Worm (Caenorhabditis elegans): ENCODE data around the gene cisd-1.

Gene cisd-1

DNA sequence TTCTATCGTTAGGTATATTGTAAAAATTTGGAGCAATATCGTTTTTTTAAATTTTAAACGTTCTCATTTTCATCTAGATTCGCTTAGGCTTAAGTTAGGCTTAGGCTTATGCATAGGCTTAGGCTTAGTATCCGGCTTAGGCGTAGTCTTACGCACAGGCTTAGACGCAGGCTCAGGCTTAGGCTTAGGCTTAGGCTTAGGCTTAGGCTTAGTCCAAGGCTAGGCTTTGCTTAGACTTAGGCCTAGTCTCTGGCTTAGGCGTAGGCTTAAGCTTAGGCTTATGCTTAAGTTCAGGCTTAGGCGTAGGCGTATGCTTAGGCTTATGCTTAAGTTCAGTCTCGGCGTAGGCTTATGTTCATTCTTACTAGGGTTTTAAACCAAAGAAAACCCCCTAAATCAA is 34.3 kb upstream of the cisd-1 start:
- no peak for TF ChIP-seq unc-39 (tag; optimal IDR thresholded peaks at IDR 0.05)
- TF ChIP-seq ceh-39 (tag; optimal IDR thresholded peaks at IDR 0.05) = no peak
- no peak for TF ChIP-seq mep-1 (tag; optimal IDR thresholded peaks at IDR 0.05)
- TF ChIP-seq ham-2 (GFP tag; optimal IDR thresholded peaks at IDR 0.05) = peak; percentile 23
- peak; percentile 23 for TF ChIP-seq sptf-1 (tag; optimal IDR thresholded peaks at IDR 0.05)
- no peak for TF ChIP-seq M03D4.4 (tag; optimal IDR thresholded peaks at IDR 0.05)
- TF ChIP-seq blmp-1 (tag; optimal IDR thresholded peaks at IDR 0.05) = no peak
- TF ChIP-seq ztf-11 (tag; optimal IDR thresholded peaks at IDR 0.05) = no peak
- TF ChIP-seq elt-3 (tag; optimal IDR thresholded peaks at IDR 0.05) = no peak

DNA sequence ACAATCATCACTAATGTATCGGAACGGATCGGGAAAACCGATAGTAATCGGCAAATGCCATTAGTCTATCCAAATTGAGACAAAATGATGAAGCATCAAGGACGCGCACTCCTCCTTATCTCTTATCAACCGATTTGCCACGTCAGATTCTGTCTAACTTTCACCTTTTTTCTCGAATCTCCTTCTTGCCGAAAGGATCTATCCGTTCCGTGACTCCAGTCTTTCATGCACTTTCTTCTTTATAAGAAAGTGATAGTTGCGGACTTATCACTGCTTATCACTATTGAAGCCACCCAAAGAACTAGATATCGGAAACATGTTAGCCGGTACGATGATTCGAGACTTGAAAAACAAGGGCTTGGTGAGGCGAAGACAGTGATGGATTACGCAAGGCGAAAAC is 32.5 kb upstream of the cisd-1 start:
- TF ChIP-seq nhr-76 (tag; optimal IDR thresholded peaks at IDR 0.05) (no peak), ham-2 (GFP tag; optimal IDR thresholded peaks at IDR 0.05) (peak; percentile 59), ceh-39 (tag; optimal IDR thresholded peaks at IDR 0.05) (no peak), mep-1 (tag; optimal IDR thresholded peaks at IDR 0.05) (no peak), sem-2 (GFP tag; optimal IDR thresholded peaks at IDR 0.05) (no peak), unc-39 (tag; optimal IDR thresholded peaks at IDR 0.05) (no peak), elt-1 (tag; optimal IDR thresholded peaks at IDR 0.05; ENCODE audit: borderline replicate concordance, insufficient read depth) (peak; percentile 35), pha-4 (tag; optimal IDR thresholded peaks at IDR 0.05) (no peak), ztf-11 (tag; optimal IDR thresholded peaks at IDR 0.05) (no peak), tbx-8 (GFP tag; optimal IDR thresholded peaks at IDR 0.05) (no peak), lin-13 (tag; optimal IDR thresholded peaks at IDR 0.05) (no peak), blmp-1 (tag; optimal IDR thresholded peaks at IDR 0.05) (peak; percentile 91), snpc-4 (tag; optimal IDR thresholded peaks at IDR 0.05) (no peak), elt-3 (tag; optimal IDR thresholded peaks at IDR 0.05) (peak; percentile 93), nhr-12 (tag; optimal IDR thresholded peaks at IDR 0.05) (no peak), ceh-83 (GFP tag; optimal IDR thresholded peaks at IDR 0.05) (no peak), bed-3 (GFP tag; optimal IDR thresholded peaks at IDR 0.05) (no peak), unc-62 (GFP tag; optimal IDR thresholded peaks at IDR 0.05) (no peak)

DNA sequence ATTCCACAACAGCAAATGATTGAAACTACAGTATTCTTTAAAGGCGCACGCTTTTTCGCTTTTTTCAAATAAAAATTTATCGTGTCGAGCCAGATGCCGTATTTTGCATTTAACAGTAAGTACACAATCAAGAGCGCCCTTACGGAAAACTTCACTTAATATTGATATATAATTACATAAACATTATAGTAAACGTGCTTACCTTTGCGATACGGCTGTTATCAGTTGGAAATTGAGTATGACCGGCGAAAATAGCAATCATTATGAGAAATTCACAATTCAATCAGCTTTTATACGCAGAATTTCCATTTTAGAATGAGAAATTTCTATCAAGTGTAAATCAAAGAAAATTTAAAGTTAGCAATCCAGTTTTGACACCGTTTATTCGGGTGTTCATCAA is 30.8 kb upstream of the cisd-1 start, which contains the start of gene B0334.20:
TSS of gene B0334.20 (minus strand) at position 262 of the 400 bp plus-strand sequence.
- no peak for TF ChIP-seq tbx-8 (GFP tag; optimal IDR thresholded peaks at IDR 0.05)
- no peak for TF ChIP-seq flh-1 (GFP tag; optimal IDR thresholded peaks at IDR 0.05)
- no peak for TF ChIP-seq sem-2 (GFP tag; optimal IDR thresholded peaks at IDR 0.05)
- TF ChIP-seq blmp-1 (tag; optimal IDR thresholded peaks at IDR 0.05) = no peak
- no peak for TF ChIP-seq ceh-39 (tag; optimal IDR thresholded peaks at IDR 0.05)
- no peak for TF ChIP-seq sptf-1 (tag; optimal IDR thresholded peaks at IDR 0.05)
- no peak for TF ChIP-seq lin-32 (GFP tag; optimal IDR thresholded peaks at IDR 0.05)
- no peak for TF ChIP-seq elt-3 (tag; optimal IDR thresholded peaks at IDR 0.05)
- no peak for TF ChIP-seq pha-4 (tag; optimal IDR thresholded peaks at IDR 0.05)
- TF ChIP-seq snpc-4 (tag; optimal IDR thresholded peaks at IDR 0.05) = no peak
- no peak for TF ChIP-seq ham-2 (GFP tag; optimal IDR thresholded peaks at IDR 0.05)
- TF ChIP-seq drap-1 (GFP tag; optimal IDR thresholded peaks at IDR 0.05) = no peak
- TF ChIP-seq nhr-2 (tag; optimal IDR thresholded peaks at IDR 0.05) = no peak
- TF ChIP-seq mab-5 (tag; optimal IDR thresholded peaks at IDR 0.05) = no peak
- TF ChIP-seq ces-1 (GFP tag; optimal IDR thresholded peaks at IDR 0.05) = no peak
- no peak for TF ChIP-seq hlh-1 (tag; optimal IDR thresholded peaks at IDR 0.05)
- TF ChIP-seq ceh-43 (GFP tag; optimal IDR thresholded peaks at IDR 0.05) = no peak
- TF ChIP-seq ztf-11 (tag; optimal IDR thresholded peaks at IDR 0.05) = no peak
- no peak for TF ChIP-seq elt-1 (tag; optimal IDR thresholded peaks at IDR 0.05; ENCODE audit: borderline replicate concordance, insufficient read depth)
- TF ChIP-seq zip-8 (tag; optimal IDR thresholded peaks at IDR 0.05) = no peak

DNA sequence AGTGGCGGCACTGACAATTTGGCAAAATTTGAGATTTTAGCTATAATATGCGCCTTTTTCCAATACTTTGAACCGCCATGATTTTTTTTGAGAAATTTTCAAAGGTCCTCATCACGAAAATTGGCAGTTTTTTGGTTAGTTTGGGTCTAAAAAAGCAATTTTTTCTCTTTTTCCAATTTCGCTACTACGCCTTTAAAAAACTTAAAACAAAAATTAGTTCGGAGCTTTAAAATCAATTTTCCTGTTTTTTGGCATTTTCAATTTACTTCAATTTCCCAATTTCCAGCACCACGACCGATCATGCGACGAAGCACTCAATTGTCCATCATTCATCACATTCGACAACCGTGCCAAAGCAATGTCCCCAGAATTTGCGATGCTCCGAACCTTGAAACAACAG is 27.9 kb upstream of the cisd-1 start, which contains the start of gene B0334.5:
TSS of gene B0334.5 (plus strand) at position 301 of the 400 bp plus-strand sequence.
- no peak for TF ChIP-seq drap-1 (GFP tag; optimal IDR thresholded peaks at IDR 0.05)
- no peak for TF ChIP-seq sem-2 (GFP tag; optimal IDR thresholded peaks at IDR 0.05)
- TF ChIP-seq unc-120 (tag; optimal IDR thresholded peaks at IDR 0.05; ENCODE audit: poor library complexity, severe bottlenecking) = no peak
- TF ChIP-seq M03D4.4 (tag; optimal IDR thresholded peaks at IDR 0.05) = no peak
- no peak for TF ChIP-seq lin-32 (GFP tag; optimal IDR thresholded peaks at IDR 0.05)
- no peak for TF ChIP-seq zip-8 (tag; optimal IDR thresholded peaks at IDR 0.05)
- TF ChIP-seq tbx-8 (GFP tag; optimal IDR thresholded peaks at IDR 0.05) = no peak
- no peak for TF ChIP-seq unc-62 (GFP tag; optimal IDR thresholded peaks at IDR 0.05)
- no peak for TF ChIP-seq nhr-2 (tag; optimal IDR thresholded peaks at IDR 0.05)
- no peak for TF ChIP-seq ham-2 (GFP tag; optimal IDR thresholded peaks at IDR 0.05)
- TF ChIP-seq ceh-43 (GFP tag; optimal IDR thresholded peaks at IDR 0.05) = no peak
- no peak for TF ChIP-seq mep-1 (tag; optimal IDR thresholded peaks at IDR 0.05)
- TF ChIP-seq nhr-12 (tag; optimal IDR thresholded peaks at IDR 0.05) = no peak
- TF ChIP-seq pha-4 (tag; optimal IDR thresholded peaks at IDR 0.05) = no peak
- no peak for TF ChIP-seq mab-5 (tag; optimal IDR thresholded peaks at IDR 0.05)
- no peak for TF ChIP-seq sptf-1 (tag; optimal IDR thresholded peaks at IDR 0.05)
- no peak for TF ChIP-seq lin-13 (tag; optimal IDR thresholded peaks at IDR 0.05)
- TF ChIP-seq hlh-1 (tag; optimal IDR thresholded peaks at IDR 0.05) = no peak
